Fruit fly (Drosophila melanogaster): ENCODE data around the gene gkt.

DNA sequence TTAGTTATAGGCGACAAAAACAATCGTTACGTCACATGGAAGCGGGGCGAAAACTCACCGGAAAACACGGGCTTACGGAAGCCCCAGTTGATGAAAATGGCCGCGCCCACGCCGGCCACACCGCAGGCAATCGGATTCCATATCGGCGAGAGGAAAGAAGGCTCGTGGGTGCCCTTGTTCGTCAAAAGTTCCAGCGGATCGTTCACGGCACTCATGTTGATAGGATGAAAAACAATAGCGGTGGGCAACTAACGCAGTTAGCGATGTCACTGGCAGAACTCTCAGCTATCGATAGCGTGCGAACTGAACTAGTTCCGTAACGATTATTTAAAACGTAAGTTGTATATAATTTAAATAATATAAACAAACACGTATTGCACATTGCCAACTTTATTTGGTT, 14.3 kb upstream of the gkt start, which contains the start of gene ND-B14.5B:
- TF ChIP-seq psq (optimal IDR thresholded peaks at IDR 0.05) (no peak), usp (GFP tag; optimal IDR thresholded peaks at IDR 0.05) (no peak), pan (optimal IDR thresholded peaks at IDR 0.05) (no peak)
